Fruit fly (Drosophila melanogaster): ENCODE data around the gene CG10918.

CG10918 gene

DNA sequence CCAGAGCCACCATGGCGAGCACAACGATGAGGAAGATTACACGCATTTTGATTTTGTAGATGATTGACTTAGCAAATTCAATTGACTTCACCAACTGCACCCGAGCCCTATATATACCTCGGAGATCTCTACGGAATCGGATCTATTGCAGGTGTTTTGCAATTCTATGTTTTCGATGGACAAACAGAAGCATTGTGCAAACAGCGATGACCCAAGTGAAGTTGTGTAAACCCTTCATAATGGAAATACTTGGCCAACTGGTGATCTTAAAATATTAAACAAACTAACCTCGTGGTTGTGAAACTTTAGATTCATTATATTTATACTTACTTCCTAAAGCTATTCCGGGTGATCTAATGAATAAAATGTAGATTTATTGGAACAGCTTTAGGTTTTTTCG lies 26.4 kb downstream of the CG10918 start, which contains the start of gene whe:
whe (minus strand) TSS at position 101 of the 400 bp plus-strand sequence.
- TF ChIP-seq scrt (GFP tag; optimal IDR thresholded peaks at IDR 0.05) (no peak), CG7987 (GFP tag; optimal IDR thresholded peaks at IDR 0.05) (no peak), ab (GFP tag; optimal IDR thresholded peaks at IDR 0.05) (no peak), CG1024 (GFP tag; IDR thresholded peaks at IDR 0.05) (no peak), Dbx (GFP tag; IDR thresholded peaks at IDR 0.05) (no peak), Mad (GFP tag; optimal IDR thresholded peaks at IDR 0.05) (no peak), HLH54F (GFP tag; optimal IDR thresholded peaks at IDR 0.05) (no peak), Stat92E (GFP tag; optimal IDR thresholded peaks at IDR 0.05) (no peak), Hsf (GFP tag; optimal IDR thresholded peaks at IDR 0.05) (no peak), vvl (GFP tag; IDR thresholded peaks at IDR 0.05) (no peak), bsh (GFP tag; optimal IDR thresholded peaks at IDR 0.05) (no peak), wdn (GFP tag; IDR thresholded peaks at IDR 0.05) (no peak), pum (GFP tag; optimal IDR thresholded peaks at IDR 0.05) (no peak), Rfx (GFP tag; IDR thresholded peaks at IDR 0.05) (no peak), CG12942 (GFP tag; optimal IDR thresholded peaks at IDR 0.05) (no peak), CG2129 (GFP tag; IDR thresholded peaks at IDR 0.05; ENCODE audit: partially characterized antibody) (no peak), btn (GFP tag; optimal IDR thresholded peaks at IDR 0.05) (no peak), E2f1 (GFP tag; IDR thresholded peaks at IDR 0.05) (no peak), CG17612 (GFP tag; IDR thresholded peaks at IDR 0.05) (no peak)

DNA sequence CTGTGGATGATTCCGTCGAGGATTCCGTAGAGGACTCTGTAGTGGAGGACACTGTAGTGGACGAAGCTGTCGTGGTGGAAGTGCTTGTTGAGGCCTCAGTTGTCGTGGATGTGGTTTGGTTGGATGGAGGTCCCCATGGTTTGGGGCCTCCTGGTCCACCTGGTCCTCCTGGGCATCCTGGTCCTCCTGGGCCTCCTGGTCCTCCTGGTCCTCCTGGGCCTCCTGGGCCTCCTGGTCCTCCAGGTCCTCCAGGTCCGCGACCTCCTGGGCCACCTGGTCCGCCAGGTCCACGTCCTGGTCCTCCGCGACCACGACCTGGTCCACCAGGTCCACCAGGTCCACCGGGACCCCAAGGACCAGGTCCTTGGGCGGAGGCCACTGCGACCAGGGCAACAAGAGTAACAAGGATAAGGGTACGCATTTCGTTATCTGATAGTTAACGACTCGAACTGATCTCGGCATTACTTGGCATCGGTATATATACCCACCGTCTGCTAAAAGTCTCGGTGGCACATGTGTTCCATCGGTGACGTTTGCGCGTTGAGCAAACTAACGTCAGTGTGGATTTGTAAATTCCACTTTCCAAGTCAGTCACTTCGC lies 32.1 kb downstream of the CG10918 start, which contains the start of gene lcs:
lcs (minus strand) TSS at position 457 of the 600 bp plus-strand sequence.
- no peak for TF ChIP-seq CG7928 (GFP tag; optimal IDR thresholded peaks at IDR 0.05)
- peak; percentile 82 for TF ChIP-seq Hr39 (optimal IDR thresholded peaks at IDR 0.05)

DNA sequence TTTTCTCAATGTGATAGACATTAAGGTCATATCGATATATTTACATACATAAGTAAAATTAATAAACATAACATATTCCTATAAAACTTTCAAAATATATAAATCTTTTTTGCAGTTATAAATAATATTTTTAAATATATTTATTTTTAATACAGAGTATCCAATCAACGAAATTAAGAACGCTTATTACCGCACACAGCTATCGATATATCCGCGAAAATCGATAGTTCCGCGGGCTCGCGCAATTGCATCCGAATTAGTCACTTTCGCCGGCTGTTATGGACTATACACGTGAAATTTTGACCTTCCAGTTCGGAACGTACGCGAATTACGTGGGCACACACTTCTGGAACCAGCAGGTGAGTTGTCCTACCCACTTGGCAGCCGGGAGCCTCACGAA lies 40.3 kb downstream of the CG10918 start, which contains the start of gene mst:
mst (plus strand) TSS at position 244 of the 400 bp plus-strand sequence.
- TF ChIP-seq ems (GFP tag; optimal IDR thresholded peaks at IDR 0.05) (no peak), BEAF-32 (GFP tag; optimal IDR thresholded peaks at IDR 0.05) (peak; percentile 59), unc-4 (GFP tag; IDR thresholded peaks at IDR 0.05; ENCODE audit: partially characterized antibody) (peak; percentile 64), oc (tag; optimal IDR thresholded peaks at IDR 0.05) (no peak), CG31388 (GFP tag; optimal IDR thresholded peaks at IDR 0.05) (no peak), CG16813 (GFP tag; IDR thresholded peaks at IDR 0.05; ENCODE audit: partially characterized antibody) (peak; percentile 62), chif (GFP tag; optimal IDR thresholded peaks at IDR 0.05) (no peak), cad (GFP tag; optimal IDR thresholded peaks at IDR 0.05) (no peak), Opbp (GFP tag; IDR thresholded peaks at IDR 0.05; ENCODE audit: partially characterized antibody) (peak; percentile 59; the same call in 2 of the 3 replicates), CG17612 (GFP tag; IDR thresholded peaks at IDR 0.05) (no peak), Doc3 (GFP tag; IDR thresholded peaks at IDR 0.05; ENCODE audit: partially characterized antibody) (peak; percentile 58; the same call in 1 of the 3 replicates), amos (GFP tag; IDR thresholded peaks at IDR 0.05; ENCODE audit: partially characterized antibody) (peak; percentile 62), CG8359 (GFP tag; optimal IDR thresholded peaks at IDR 0.05; ENCODE audit: borderline replicate concordance) (no peak), fru (optimal IDR thresholded peaks at IDR 0.05) (no peak), MBD-R2 (GFP tag; IDR thresholded peaks at IDR 0.05) (peak; percentile 47), Pdp1 (GFP tag; optimal IDR thresholded peaks at IDR 0.05) (peak in 1 of 2 experiments; percentile 17), row (GFP tag; IDR thresholded peaks at IDR 0.05) (peak; percentile 47), CG2129 (GFP tag; IDR thresholded peaks at IDR 0.05; ENCODE audit: partially characterized antibody) (0 out of 2 replicates have a peak, but pooled peaks have one; percentile 32), CG10654 (GFP tag; optimal IDR thresholded peaks at IDR 0.05) (no peak), CG3838 (GFP tag; optimal IDR thresholded peaks at IDR 0.05) (no peak), Atf6 (GFP tag; IDR thresholded peaks at IDR 0.05) (no peak), Dref (GFP tag; IDR thresholded peaks at IDR 0.05) (peak; percentile 64), cas (GFP tag; IDR thresholded peaks at IDR 0.05) (no peak), E2f2 (GFP tag; IDR thresholded peaks at IDR 0.05) (peak; percentile 69), Sin3A (optimal IDR thresholded peaks at IDR 0.05) (no peak), CG6791 (GFP tag; IDR thresholded peaks at IDR 0.05; ENCODE audit: partially characterized antibody) (peak; percentile 40; the same call in 1 of the 3 replicates), CG14860 (GFP tag; IDR thresholded peaks at IDR 0.05; ENCODE audit: partially characterized antibody) (peak; percentile 46; the same call in 1 of the 3 replicates), Scr (GFP tag; IDR thresholded peaks at IDR 0.05; ENCODE audit: partially characterized antibody) (peak; percentile 75), CG10979 (tag; optimal IDR thresholded peaks at IDR 0.05) (no peak)
